Fruit fly (Drosophila melanogaster) whole organism, pupa: Measurements from ENCODE around the gene squ.

Experiments used
- CG10348 ChIP-seq: fragments of 200-800 bp; sonication (Bioruptor generic); IDR thresholded peaks from 2 replicates; pipeline ENCODE4 v1.3.6; 2022; ENCODE audit warnings: missing biosample characterization, missing genetic modification characterization
- CG12605 ChIP-seq: fragments of 200-800 bp; sonication (Bioruptor generic); IDR thresholded peaks from 2 replicates; pipeline ENCODE4 v1.3.6; 2022; ENCODE audit warnings: missing biosample characterization, missing genetic modification characterization
- CG13204 ChIP-seq: fragments of 200-800 bp; sonication (Bioruptor generic); optimal IDR thresholded peaks from 2 replicates; lab custom pipeline; 2018; ENCODE audit warnings: missing biosample characterization, mild to moderate bottlenecking, missing genetic modification characterization, moderate library complexity
- CG14655 ChIP-seq: fragments of 200-800 bp; sonication (Bioruptor generic); optimal IDR thresholded peaks from 3 replicates; lab custom pipeline; 2017; ENCODE audit warnings: mild to moderate bottlenecking, missing biosample characterization, missing genetic modification reagents, missing genetic modification characterization
- CG4496 ChIP-seq: fragments of 200-800 bp; sonication (Bioruptor generic); IDR thresholded peaks from 3 replicates; pipeline ENCODE4 v1.3.6; 2022; ENCODE audit warnings: missing biosample characterization, missing genetic modification characterization
- CG8301 ChIP-seq: fragments of 200-800 bp; sonication (Bioruptor generic); optimal IDR thresholded peaks from 2 replicates; lab custom pipeline; 2018; ENCODE audit warnings: missing biosample characterization, mild to moderate bottlenecking, missing genetic modification characterization
- CG9948 ChIP-seq: fragments of 200-800 bp; sonication (Bioruptor generic); optimal IDR thresholded peaks from 2 replicates; lab custom pipeline; 2018; ENCODE audit warnings: missing biosample characterization, mild to moderate bottlenecking, missing genetic modification characterization, moderate library complexity
- D1 ChIP-seq: fragments of 200-800 bp; sonication (Bioruptor generic); optimal IDR thresholded peaks from 2 replicates; lab custom pipeline; 2018; ENCODE audit warnings: missing biosample characterization, mild to moderate bottlenecking, missing genetic modification characterization, moderate library complexity
- fd96Ca ChIP-seq: fragments of 200-800 bp; sonication (Bioruptor generic); IDR thresholded peaks from 3 replicates; pipeline ENCODE4 v1.3.6; 2022; ENCODE audit warnings: missing biosample characterization, missing genetic modification characterization
- gl ChIP-seq: fragments of 200-800 bp; sonication (Bioruptor generic); optimal IDR thresholded peaks from 2 replicates; lab custom pipeline; 2018; ENCODE audit warnings: missing biosample characterization, mild to moderate bottlenecking, missing genetic modification characterization
- rn ChIP-seq: fragments of 200-800 bp; sonication (Bioruptor generic); IDR thresholded peaks from 2 replicates; pipeline ENCODE4 v1.3.6; 2022; ENCODE audit warnings: missing biosample characterization, missing genetic modification characterization

DNA sequence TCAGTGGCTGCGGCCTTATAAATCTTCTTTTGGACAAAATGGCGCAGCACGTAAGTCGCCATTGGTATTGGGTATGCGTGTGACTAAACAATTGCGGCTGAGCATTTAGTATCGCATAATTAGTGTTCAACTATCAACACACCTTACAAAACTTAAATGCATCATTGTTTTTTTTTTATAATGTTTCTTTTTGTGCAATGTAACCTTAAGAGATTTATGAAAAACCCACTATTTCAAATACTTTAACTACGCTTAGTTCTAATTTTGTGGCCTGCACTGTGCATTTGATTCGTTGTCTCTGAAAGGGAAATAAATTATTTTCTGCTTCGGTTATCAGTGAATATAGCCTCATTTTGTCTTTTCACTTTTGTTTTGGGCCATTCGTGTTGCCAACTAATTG lies 35.9 kb upstream of the squ start:
- TF ChIP-seq CG14655 (GFP tag; lab: Kevin White, UChicago) = peak; percentile 61
- TF ChIP-seq CG12605 (GFP tag; lab: Robert Waterston, UW) = 0 out of 2 replicates have a peak, but pooled peaks have one; percentile 27
- no peak for TF ChIP-seq fd96Ca
- TF ChIP-seq CG13204 (GFP tag; lab: Kevin White, UChicago) = no peak
- peak; percentile 9 for TF ChIP-seq D1
- peak; percentile 82 for TF ChIP-seq CG4496 (GFP tag; lab: Robert Waterston, UW)
- TF ChIP-seq gl (tag; lab: Kevin White, UChicago) = no peak
- TF ChIP-seq CG9948 = peak; percentile 49
- peak; percentile 56 for TF ChIP-seq CG8301 (tag; lab: Kevin White, UChicago)
- TF ChIP-seq CG10348 = no peak
- TF ChIP-seq rn (GFP tag; lab: Robert Waterston, UW) = no peak
